Worm (Caenorhabditis elegans): ENCODE measurements around the gene F56C3.3.

The F56C3.3 gene

ce11 chrX:1360631-1361030 is 2.4 kb upstream of the F56C3.3 start, which contains the start of gene F56C3.4:
F56C3.4 (minus strand) TSS chrX:1360731.
- TF ChIP-seq lin-32 (GFP tag; optimal IDR thresholded peaks at IDR 0.05): no peak
- no peak for TF ChIP-seq ceh-83 (GFP tag; optimal IDR thresholded peaks at IDR 0.05)
- TF ChIP-seq lsy-2 (tag; optimal IDR thresholded peaks at IDR 0.05): no peak
- TF ChIP-seq hlh-1 (tag; optimal IDR thresholded peaks at IDR 0.05): no peak
- TF ChIP-seq elt-1 (tag; optimal IDR thresholded peaks at IDR 0.05; ENCODE audit: borderline replicate concordance, insufficient read depth): no peak
- TF ChIP-seq lin-13 (tag; optimal IDR thresholded peaks at IDR 0.05): no peak
- no peak for TF ChIP-seq ceh-39 (tag; optimal IDR thresholded peaks at IDR 0.05)
- no peak for TF ChIP-seq cnd-1 (tag; optimal IDR thresholded peaks at IDR 0.05)
- no peak for TF ChIP-seq elt-3 (tag; optimal IDR thresholded peaks at IDR 0.05)
- TF ChIP-seq zip-8 (tag; optimal IDR thresholded peaks at IDR 0.05): no peak
- TF ChIP-seq ham-2 (GFP tag; optimal IDR thresholded peaks at IDR 0.05): no peak
- TF ChIP-seq unc-62 (GFP tag; optimal IDR thresholded peaks at IDR 0.05): no peak
- no peak for TF ChIP-seq unc-39 (tag; optimal IDR thresholded peaks at IDR 0.05)
- TF ChIP-seq snpc-4 (tag; optimal IDR thresholded peaks at IDR 0.05): no peak
- no peak for TF ChIP-seq mls-2 (tag; optimal IDR thresholded peaks at IDR 0.05)
- no peak for TF ChIP-seq ces-1 (GFP tag; optimal IDR thresholded peaks at IDR 0.05)
- TF ChIP-seq mab-5 (tag; optimal IDR thresholded peaks at IDR 0.05): no peak

ce11 chrX:1344818-1345217 is 13.4 kb downstream of the F56C3.3 start:
- peak; percentile 88 for TF ChIP-seq mep-1 (tag; optimal IDR thresholded peaks at IDR 0.05)
- TF ChIP-seq nhr-28 (tag; optimal IDR thresholded peaks at IDR 0.05): no peak
- TF ChIP-seq ceh-39 (tag; optimal IDR thresholded peaks at IDR 0.05): peak; percentile 77
- TF ChIP-seq drap-1 (GFP tag; optimal IDR thresholded peaks at IDR 0.05): peak; percentile 85
- TF ChIP-seq sptf-1 (tag; optimal IDR thresholded peaks at IDR 0.05): peak; percentile 74
- no peak for TF ChIP-seq flh-1 (GFP tag; optimal IDR thresholded peaks at IDR 0.05)
- no peak for TF ChIP-seq tbx-8 (GFP tag; optimal IDR thresholded peaks at IDR 0.05)
- peak; percentile 68 for TF ChIP-seq ztf-11 (tag; optimal IDR thresholded peaks at IDR 0.05)
- TF ChIP-seq mls-2 (tag; optimal IDR thresholded peaks at IDR 0.05): no peak
- TF ChIP-seq nhr-2 (tag; optimal IDR thresholded peaks at IDR 0.05): peak; percentile 27
- TF ChIP-seq lin-32 (GFP tag; optimal IDR thresholded peaks at IDR 0.05): no peak
- peak; percentile 79 for TF ChIP-seq lin-13 (tag; optimal IDR thresholded peaks at IDR 0.05)
- no peak for TF ChIP-seq elt-1 (tag; optimal IDR thresholded peaks at IDR 0.05; ENCODE audit: borderline replicate concordance, insufficient read depth)
- no peak for TF ChIP-seq M03D4.4 (tag; optimal IDR thresholded peaks at IDR 0.05)
- TF ChIP-seq blmp-1 (tag; optimal IDR thresholded peaks at IDR 0.05): no peak
- no peak for TF ChIP-seq ceh-83 (GFP tag; optimal IDR thresholded peaks at IDR 0.05)
- TF ChIP-seq unc-62 (GFP tag; optimal IDR thresholded peaks at IDR 0.05): peak; percentile 67
- peak; percentile 93 for TF ChIP-seq ces-1 (GFP tag; optimal IDR thresholded peaks at IDR 0.05)
- TF ChIP-seq ceh-43 (GFP tag; optimal IDR thresholded peaks at IDR 0.05): no peak
- TF ChIP-seq snpc-4 (tag; optimal IDR thresholded peaks at IDR 0.05): no peak
- TF ChIP-seq mab-5 (tag; optimal IDR thresholded peaks at IDR 0.05): peak; percentile 44
- TF ChIP-seq sem-2 (GFP tag; optimal IDR thresholded peaks at IDR 0.05): no peak
- peak; percentile 48 for TF ChIP-seq hlh-1 (tag; optimal IDR thresholded peaks at IDR 0.05)
- peak; percentile 51 for TF ChIP-seq unc-120 (tag; optimal IDR thresholded peaks at IDR 0.05; ENCODE audit: poor library complexity, severe bottlenecking)
- TF ChIP-seq cnd-1 (tag; optimal IDR thresholded peaks at IDR 0.05): peak; percentile 67
- TF ChIP-seq unc-39 (tag; optimal IDR thresholded peaks at IDR 0.05): no peak
- TF ChIP-seq nhr-76 (tag; optimal IDR thresholded peaks at IDR 0.05): peak; percentile 50
- TF ChIP-seq bed-3 (GFP tag; optimal IDR thresholded peaks at IDR 0.05): no peak
- TF ChIP-seq nhr-237 (tag; optimal IDR thresholded peaks at IDR 0.05): peak; percentile 98
- TF ChIP-seq pha-4 (tag; optimal IDR thresholded peaks at IDR 0.05): peak; percentile 83
- no peak for TF ChIP-seq ham-2 (GFP tag; optimal IDR thresholded peaks at IDR 0.05)
- no peak for TF ChIP-seq zip-8 (tag; optimal IDR thresholded peaks at IDR 0.05)
- TF ChIP-seq elt-3 (tag; optimal IDR thresholded peaks at IDR 0.05): peak; percentile 65
- peak; percentile 73 for TF ChIP-seq nhr-12 (tag; optimal IDR thresholded peaks at IDR 0.05)
- peak; percentile 76 for TF ChIP-seq lsy-2 (tag; optimal IDR thresholded peaks at IDR 0.05)

ce11 chrX:1344321-1344720 is 13.9 kb downstream of the F56C3.3 start, which contains the start of gene ins-39:
ins-39 (minus strand) TSS chrX:1344421.
- TF ChIP-seq flh-1 (GFP tag; optimal IDR thresholded peaks at IDR 0.05) (no peak), unc-120 (tag; optimal IDR thresholded peaks at IDR 0.05; ENCODE audit: poor library complexity, severe bottlenecking) (no peak), bed-3 (GFP tag; optimal IDR thresholded peaks at IDR 0.05) (no peak), blmp-1 (tag; optimal IDR thresholded peaks at IDR 0.05) (no peak), mls-2 (tag; optimal IDR thresholded peaks at IDR 0.05) (no peak)
